Worm (Caenorhabditis elegans): ENCODE data around the gene F08G12.5.

The F08G12.5 gene

ce11 chrX:11287617-11288016 is 22.5 kb downstream of the F08G12.5 start, which contains the start of gene F38B2.4:
TSS of gene F38B2.4 (minus strand) at chrX:11287717.
- TF ChIP-seq ccch-3 (GFP tag; optimal IDR thresholded peaks at IDR 0.05) (no peak), B0261.1 (tag; optimal IDR thresholded peaks at IDR 0.05) (no peak), somi-1 (GFP tag; optimal IDR thresholded peaks at IDR 0.05) (no peak), gei-17 (GFP tag; optimal IDR thresholded peaks at IDR 0.05) (no peak), mel-28 (tag; optimal IDR thresholded peaks at IDR 0.05; ENCODE audit: borderline replicate concordance) (no peak), atf-7 (tag; optimal IDR thresholded peaks at IDR 0.05) (no peak), ceh-58 (GFP tag; IDR thresholded peaks at IDR 0.05) (no peak), chd-7 (tag; optimal IDR thresholded peaks at IDR 0.05) (no peak), ceh-79 (tag; optimal IDR thresholded peaks at IDR 0.05) (no peak), ztf-6 (GFP tag; IDR thresholded peaks at IDR 0.05) (no peak), ztf-26 (tag; optimal IDR thresholded peaks at IDR 0.05) (no peak), D2030.7 (GFP tag; IDR thresholded peaks at IDR 0.05) (no peak), F52B5.7 (tag; optimal IDR thresholded peaks at IDR 0.05) (no peak), let-526 (GFP tag; IDR thresholded peaks at IDR 0.05) (no peak), Y79H2A.3 (GFP tag; conservative IDR thresholded peaks at IDR 0.05) (no peak), ztf-3 (GFP tag; optimal IDR thresholded peaks at IDR 0.05) (no peak), F33H1.4 (GFP tag; IDR thresholded peaks at IDR 0.05) (no peak), snpc-1.3 (tag; optimal IDR thresholded peaks at IDR 0.05; ENCODE audit: insufficient read depth) (no peak)

- TF ChIP-seq snpc-4 (GFP tag; optimal IDR thresholded peaks at IDR 0.05): no peak
- TF ChIP-seq snpc-4 (tag; optimal IDR thresholded peaks at IDR 0.05): no peak
- TF ChIP-seq snpc-1.1 (tag; optimal IDR thresholded peaks at IDR 0.05; ENCODE audit: insufficient read depth): no peak
- no peak for TF ChIP-seq madf-10 (tag; optimal IDR thresholded peaks at IDR 0.05)
- no peak for TF ChIP-seq F57C9.4 (tag; optimal IDR thresholded peaks at IDR 0.05)
- no peak for TF ChIP-seq F10E7.11 (tag; optimal IDR thresholded peaks at IDR 0.05)
- no peak for TF ChIP-seq F52B5.7 (tag; optimal IDR thresholded peaks at IDR 0.05)
- TF ChIP-seq lir-1 (GFP tag; conservative IDR thresholded peaks at IDR 0.05): no peak
- no peak for TF ChIP-seq him-1 (tag; optimal IDR thresholded peaks at IDR 0.05)
- TF ChIP-seq F55B11.4 (tag; optimal IDR thresholded peaks at IDR 0.05; ENCODE audit: borderline replicate concordance, insufficient read depth): no peak
- no peak for TF ChIP-seq F22D6.2 (tag; optimal IDR thresholded peaks at IDR 0.05)
- no peak for TF ChIP-seq hlh-12 (tag; optimal IDR thresholded peaks at IDR 0.05)
- no peak for TF ChIP-seq rpc-1 (optimal IDR thresholded peaks at IDR 0.05)
- no peak for TF ChIP-seq rpc-1 (tag; optimal IDR thresholded peaks at IDR 0.05)
Observed at ce11 chrX:11286246-11286645, 23.8 kb downstream of the F08G12.5 start, which contains the start of gene F38B2.3. TSS of gene F38B2.3 (minus strand) at chrX:11286346.

- TF ChIP-seq nhr-80 (tag; optimal IDR thresholded peaks at IDR 0.05): no peak
Observed at ce11 chrX:11281148-11281547, 28.9 kb downstream of the F08G12.5 start, which contains the start of gene F38B2.6. TSS of gene F38B2.6 (minus strand) at chrX:11281248.

ce11 chrX:11279276-11279675 is 30.8 kb downstream of the F08G12.5 start, which contains the start of gene F38B2.2:
TSS of gene F38B2.2 (minus strand) at chrX:11279376.
- no peak for TF ChIP-seq K11D2.4 (GFP tag; IDR thresholded peaks at IDR 0.05)
- TF ChIP-seq ets-4 (GFP tag; optimal IDR thresholded peaks at IDR 0.05): no peak
- no peak for TF ChIP-seq ceh-79 (tag; optimal IDR thresholded peaks at IDR 0.05)
- TF ChIP-seq C17E4.6 (GFP tag; IDR thresholded peaks at IDR 0.05): no peak
- no peak for TF ChIP-seq ama-1 (optimal IDR thresholded peaks at IDR 0.05)
- TF ChIP-seq ama-1 (GFP tag; optimal IDR thresholded peaks at IDR 0.05): no peak

Data from whole organism, young adult.